Worm (Caenorhabditis elegans): ENCODE measurements around the gene C24A3.4.

- no peak for TF ChIP-seq nhr-12 (tag; optimal IDR thresholded peaks at IDR 0.05)
- no peak for TF ChIP-seq unc-39 (tag; optimal IDR thresholded peaks at IDR 0.05)
- TF ChIP-seq mab-5 (tag; optimal IDR thresholded peaks at IDR 0.05) = no peak
- TF ChIP-seq ztf-11 (tag; optimal IDR thresholded peaks at IDR 0.05) = no peak
- TF ChIP-seq mep-1 (tag; optimal IDR thresholded peaks at IDR 0.05) = no peak
- no peak for TF ChIP-seq pha-4 (tag; optimal IDR thresholded peaks at IDR 0.05)
- TF ChIP-seq lin-13 (tag; optimal IDR thresholded peaks at IDR 0.05) = no peak
- no peak for TF ChIP-seq lsy-2 (tag; optimal IDR thresholded peaks at IDR 0.05)
- TF ChIP-seq nhr-28 (tag; optimal IDR thresholded peaks at IDR 0.05) = no peak
- TF ChIP-seq nhr-76 (tag; optimal IDR thresholded peaks at IDR 0.05) = no peak
- TF ChIP-seq elt-3 (tag; optimal IDR thresholded peaks at IDR 0.05) = no peak
Measured at ce11 chrX:8969111-8970048, 22.8 kb upstream of the C24A3.4 start.
